Fruit fly (Drosophila melanogaster) whole organism, embryonic: ENCODE results near the gene Obp99a.

ENCODE experiments used
- B-H2 ChIP-seq: fragments of 200-800 bp; sonication (Bioruptor generic); optimal IDR thresholded peaks from 2 replicates; lab custom pipeline; 2018; ENCODE audit warnings: missing biosample characterization, mild to moderate bottlenecking, missing genetic modification characterization
- Bdp1 ChIP-seq: fragments of 200-800 bp; sonication (Bioruptor generic); optimal IDR thresholded peaks from 3 replicates; lab custom pipeline; 2016; ENCODE audit warnings: missing biosample characterization, missing genetic modification characterization
- CG10366 ChIP-seq: fragments of 200-800 bp; sonication (Bioruptor generic); IDR thresholded peaks from 2 replicates; pipeline ENCODE4 v1.3.6; 2022; ENCODE audit warnings: missing biosample characterization, missing genetic modification characterization
- CG11085 ChIP-seq: fragments of 200-800 bp; sonication (Bioruptor generic); IDR thresholded peaks from 2 replicates; pipeline ENCODE4 v1.3.6; 2022; ENCODE audit warnings: missing biosample characterization, missing genetic modification characterization
- CG11560 ChIP-seq: fragments of 200-800 bp; sonication (Bioruptor generic); IDR thresholded peaks from 3 replicates; pipeline ENCODE4 v1.3.6; 2022; ENCODE audit warnings: missing biosample characterization, missing genetic modification characterization
- CG11696 ChIP-seq: fragments of 200-800 bp; sonication (Bioruptor generic); IDR thresholded peaks from 2 replicates; pipeline ENCODE4 v1.3.6; 2022; ENCODE audit warnings: missing biosample characterization, missing genetic modification characterization
- CG15479 ChIP-seq: fragments of 200-800 bp; sonication (Bioruptor generic); optimal IDR thresholded peaks from 3 replicates; lab custom pipeline; 2019; ENCODE audit warnings: missing biosample characterization, mild to moderate bottlenecking, missing genetic modification characterization, moderate library complexity
- CG16815 ChIP-seq: fragments of 200-800 bp; sonication (Bioruptor generic); optimal IDR thresholded peaks from 3 replicates; lab custom pipeline; 2017; ENCODE audit warnings: missing biosample characterization, mild to moderate bottlenecking, missing genetic modification characterization
- CG16863 ChIP-seq: fragments of 200-800 bp; sonication (Bioruptor generic); optimal IDR thresholded peaks from 3 replicates; lab custom pipeline; 2016; ENCODE audit warnings: missing biosample characterization, missing genetic modification characterization
- CG17568 ChIP-seq: fragments of 200-800 bp; sonication (Bioruptor generic); optimal IDR thresholded peaks from 2 replicates; lab custom pipeline; 2018; ENCODE audit warnings: missing biosample characterization, mild to moderate bottlenecking, missing genetic modification characterization, moderate library complexity
- CG31365 ChIP-seq: fragments of 200-800 bp; sonication (Bioruptor generic); optimal IDR thresholded peaks from 2 replicates; lab custom pipeline; 2018; ENCODE audit warnings: missing biosample characterization, mild to moderate bottlenecking, missing genetic modification characterization
- CG4707 ChIP-seq: fragments of 200-800 bp; sonication (Bioruptor generic); optimal IDR thresholded peaks from 2 replicates; lab custom pipeline; 2018; ENCODE audit warnings: missing biosample characterization, mild to moderate bottlenecking, missing genetic modification characterization, moderate library complexity
- CG4730 ChIP-seq: fragments of 200-800 bp; sonication (Bioruptor generic); IDR thresholded peaks from 2 replicates; pipeline ENCODE4 v1.3.6; 2022; ENCODE audit warnings: missing biosample characterization, missing genetic modification characterization
- CG6683 ChIP-seq: fragments of 200-800 bp; sonication (Bioruptor generic); optimal IDR thresholded peaks from 2 replicates; lab custom pipeline; 2017; ENCODE audit warnings: missing biosample characterization, mild to moderate bottlenecking, missing genetic modification characterization, missing genetic modification reagents
- CG7839 ChIP-seq: fragments of 200-800 bp; sonication (Bioruptor generic); optimal IDR thresholded peaks from 3 replicates; lab custom pipeline; 2018; ENCODE audit warnings: missing biosample characterization, mild to moderate bottlenecking, missing genetic modification characterization, moderate library complexity
- CG8388 ChIP-seq: fragments of 200-800 bp; sonication (Bioruptor generic); optimal IDR thresholded peaks from 2 replicates; lab custom pipeline; 2019; ENCODE audit warnings: missing biosample characterization, mild to moderate bottlenecking, missing genetic modification characterization, moderate library complexity
- CG8944 ChIP-seq: fragments of 200-800 bp; sonication (Bioruptor generic); optimal IDR thresholded peaks from 3 replicates; lab custom pipeline; 2016; ENCODE audit warnings: missing biosample characterization, missing genetic modification characterization
- CG9727 ChIP-seq: fragments of 200-800 bp; sonication (Bioruptor generic); optimal IDR thresholded peaks from 3 replicates; lab custom pipeline; 2017; ENCODE audit warnings: missing biosample characterization, mild to moderate bottlenecking, missing genetic modification characterization
- CG9817 ChIP-seq: fragments of 200-800 bp; sonication (Bioruptor generic); optimal IDR thresholded peaks from 2 replicates; lab custom pipeline; 2018; ENCODE audit warnings: missing biosample characterization, mild to moderate bottlenecking, missing genetic modification characterization, moderate library complexity
- CG9932 ChIP-seq: fragments of 200-800 bp; sonication (Bioruptor generic); IDR thresholded peaks from 2 replicates; pipeline ENCODE4 v1.3.6; 2022; ENCODE audit warnings: missing biosample characterization, missing genetic modification characterization
- Camta ChIP-seq: fragments of 200-800 bp; sonication (Bioruptor generic); optimal IDR thresholded peaks from 2 replicates; lab custom pipeline; 2016; ENCODE audit warnings: missing biosample characterization, missing genetic modification characterization
- CoRest ChIP-seq: fragments of 200-800 bp; sonication (Bioruptor generic); optimal IDR thresholded peaks from 3 replicates; lab custom pipeline; 2018; ENCODE audit warnings: missing biosample characterization, mild to moderate bottlenecking, missing genetic modification characterization, moderate library complexity
- D19A ChIP-seq: fragments of 200-800 bp; optimal IDR thresholded peaks from 3 replicates; lab custom pipeline; 2019; ENCODE audit warnings: missing biosample characterization, mild to moderate bottlenecking, missing genetic modification characterization, moderate library complexity
- Dad ChIP-seq: fragments of 200-800 bp; sonication (Bioruptor generic); optimal IDR thresholded peaks from 3 replicates; lab custom pipeline; 2016; ENCODE audit warnings: missing biosample characterization, missing genetic modification characterization
- Hand ChIP-seq: fragments of 200-800 bp; sonication (Bioruptor generic); optimal IDR thresholded peaks from 2 replicates; lab custom pipeline; 2017; ENCODE audit warnings: mild to moderate bottlenecking, missing biosample characterization, missing genetic modification reagents, missing genetic modification characterization
- Mad ChIP-seq: fragments of 200-800 bp; sonication (Bioruptor generic); optimal IDR thresholded peaks from 2 replicates; lab custom pipeline; 2016; ENCODE audit warnings: missing biosample characterization, missing genetic modification characterization
- Max ChIP-seq: fragments of 200-800 bp; sonication (Bioruptor generic); optimal IDR thresholded peaks from 2 replicates; lab custom pipeline; 2016; ENCODE audit warnings: missing biosample characterization, mild to moderate bottlenecking, missing genetic modification characterization
- Mes4 ChIP-seq: fragments of 200-800 bp; sonication (Bioruptor generic); optimal IDR thresholded peaks from 2 replicates; lab custom pipeline; 2016; ENCODE audit warnings: missing biosample characterization, missing genetic modification characterization
- Neu2 ChIP-seq: fragments of 200-800 bp; sonication (Bioruptor generic); optimal IDR thresholded peaks from 3 replicates; lab custom pipeline; 2016; ENCODE audit warnings: missing biosample characterization, missing genetic modification characterization, borderline replicate concordance
- NfI ChIP-seq: fragments of 200-800 bp; sonication (Bioruptor generic); optimal IDR thresholded peaks from 3 replicates; lab custom pipeline; 2018; ENCODE audit warnings: missing biosample characterization, mild to moderate bottlenecking, missing genetic modification characterization, moderate library complexity
- Opbp ChIP-seq: fragments of 200-800 bp; sonication (Bioruptor generic); IDR thresholded peaks from 3 replicates; pipeline ENCODE4 v1.3.6; 2022; ENCODE audit warnings: missing biosample characterization, missing genetic modification characterization; ENCODE audit not compliant: partially characterized antibody
- Scr ChIP-seq: fragments of 200-800 bp; sonication (Bioruptor generic); IDR thresholded peaks from 2 replicates; pipeline ENCODE4 v1.3.6; 2022; ENCODE audit warnings: missing biosample characterization, missing genetic modification characterization; ENCODE audit not compliant: partially characterized antibody
- Sox102F ChIP-seq: fragments of 200-800 bp; sonication (Bioruptor generic); optimal IDR thresholded peaks from 2 replicates; lab custom pipeline; 2018; ENCODE audit warnings: missing biosample characterization, mild to moderate bottlenecking, missing genetic modification characterization, moderate library complexity
- Usf ChIP-seq: fragments of 200-800 bp; sonication (Bioruptor generic); optimal IDR thresholded peaks from 2 replicates; lab custom pipeline; 2017; ENCODE audit warnings: missing genotype, missing biosample characterization, missing genetic modification characterization
- dm ChIP-seq: fragments of 200-800 bp; sonication (Bioruptor generic); optimal IDR thresholded peaks from 3 replicates; lab custom pipeline; 2016; ENCODE audit warnings: missing biosample characterization, missing genetic modification characterization
- dmrt99B ChIP-seq: fragments of 200-800 bp; sonication (Bioruptor generic); optimal IDR thresholded peaks from 2 replicates; lab custom pipeline; 2018; ENCODE audit warnings: missing biosample characterization, mild to moderate bottlenecking, missing genetic modification characterization, moderate library complexity
- ewg ChIP-seq: fragments of 200-800 bp; sonication (Bioruptor generic); optimal IDR thresholded peaks from 3 replicates; lab custom pipeline; 2017; ENCODE audit warnings: mild to moderate bottlenecking, missing biosample characterization, missing genetic modification reagents, missing genetic modification characterization
- exex ChIP-seq: fragments of 200-800 bp; sonication (Bioruptor generic); optimal IDR thresholded peaks from 4 replicates; lab custom pipeline; 2018; ENCODE audit warnings: missing biosample characterization, mild to moderate bottlenecking, missing genetic modification characterization, moderate library complexity
- gce ChIP-seq: fragments of 200-800 bp; sonication (Bioruptor generic); IDR thresholded peaks from 3 replicates; pipeline ENCODE4 v1.3.6; 2022; ENCODE audit warnings: missing biosample characterization, missing genetic modification characterization
- gcm ChIP-seq: fragments of 200-800 bp; sonication (Bioruptor generic); optimal IDR thresholded peaks from 2 replicates; lab custom pipeline; 2019; ENCODE audit warnings: missing biosample characterization, mild to moderate bottlenecking, missing genetic modification characterization, moderate library complexity
- hb ChIP-seq: fragments of 200-800 bp; sonication (Bioruptor generic); IDR thresholded peaks from 3 replicates; pipeline ENCODE4 v1.3.6; 2022; ENCODE audit warnings: missing biosample characterization, missing genetic modification characterization; ENCODE audit not compliant: partially characterized antibody
- ind ChIP-seq: fragments of 200-800 bp; sonication (Bioruptor generic); optimal IDR thresholded peaks from 3 replicates; lab custom pipeline; 2016; ENCODE audit warnings: missing biosample characterization, missing genetic modification characterization
- jigr1 ChIP-seq: fragments of 200-800 bp; sonication (Bioruptor generic); IDR thresholded peaks from 3 replicates; pipeline ENCODE4 v1.3.6; 2022; ENCODE audit warnings: missing biosample characterization, missing genetic modification characterization
- nerfin-1 ChIP-seq: fragments of 200-800 bp; sonication (Bioruptor generic); optimal IDR thresholded peaks from 3 replicates; lab custom pipeline; 2019; ENCODE audit warnings: missing biosample characterization, mild to moderate bottlenecking, missing genetic modification characterization, moderate library complexity
- odd ChIP-seq: fragments of 200-800 bp; sonication (Bioruptor generic); optimal IDR thresholded peaks from 2 replicates; lab custom pipeline; 2017; ENCODE audit warnings: missing biosample characterization, mild to moderate bottlenecking, missing genetic modification characterization
- row ChIP-seq: fragments of 200-800 bp; sonication (Bioruptor generic); IDR thresholded peaks from 3 replicates; pipeline ENCODE4 v1.3.6; 2022; ENCODE audit warnings: missing biosample characterization, missing genetic modification characterization
- stwl ChIP-seq: fragments of 200-800 bp; sonication (Bioruptor generic); optimal IDR thresholded peaks from 3 replicates; lab custom pipeline; 2018; ENCODE audit warnings: missing biosample characterization, mild to moderate bottlenecking, missing genetic modification characterization, moderate library complexity
- tll ChIP-seq, 2 experiments: fragments of 200-800 bp in 1 of 2; fragments of >200 bp in 1 of 2; sonication (Bioruptor generic) in 1 of 2; optimal IDR thresholded peaks; 2 replicates each; lab custom pipeline; 2017 to 2019; ENCODE audit warnings: missing biosample characterization in 2 of 2, missing genetic modification characterization in 2 of 2, mild to moderate bottlenecking in 1 of 2, moderate library complexity in 1 of 2
- unpg ChIP-seq: fragments of 200-800 bp; sonication (Bioruptor generic); optimal IDR thresholded peaks from 3 replicates; lab custom pipeline; 2018; ENCODE audit warnings: missing biosample characterization, mild to moderate bottlenecking, missing genetic modification characterization, moderate library complexity
- zfh1 ChIP-seq: fragments of 200-800 bp; sonication (Bioruptor generic); IDR thresholded peaks from 3 replicates; pipeline ENCODE4 v1.3.6; 2022; ENCODE audit warnings: missing biosample characterization, missing genetic modification characterization

Obp99a gene

DNA sequence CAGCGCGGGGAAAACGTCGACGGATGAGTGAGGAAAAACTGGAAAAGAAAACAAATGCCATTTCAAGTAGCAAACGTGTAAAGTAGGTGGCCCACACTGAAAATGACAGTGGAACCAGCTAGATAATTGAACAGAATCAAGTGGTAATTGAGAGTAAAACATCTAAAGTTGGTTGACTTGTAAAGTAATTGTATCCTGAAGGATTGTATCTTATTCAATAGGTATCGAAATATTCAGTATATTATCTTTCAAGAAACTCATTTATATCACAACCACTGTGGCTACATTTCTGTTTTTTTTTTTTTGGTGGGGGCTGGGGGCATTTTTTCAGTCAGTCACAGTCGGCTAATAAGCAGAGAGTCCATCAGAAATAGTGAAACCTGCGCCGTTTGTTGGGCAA is 27.8 kb downstream of the Obp99a start (continued):
- no peak for TF ChIP-seq ewg (GFP tag; lab: Kevin White, UChicago)
- TF ChIP-seq CG9817 (tag; lab: Kevin White, UChicago) = no peak
- TF ChIP-seq NfI (GFP tag; lab: Kevin White, UChicago) = no peak
- no peak for TF ChIP-seq Bdp1 (GFP tag; lab: Kevin White, UChicago)
- TF ChIP-seq Mad (GFP tag; lab: Kevin White, UChicago) = no peak
- no peak for TF ChIP-seq CG16815 (GFP tag; lab: Kevin White, UChicago)
- TF ChIP-seq jigr1 (GFP tag; lab: Robert Waterston, UW) = no peak
- no peak for TF ChIP-seq Usf (GFP tag; lab: Kevin White, UChicago)
- no peak for TF ChIP-seq nerfin-1
- TF ChIP-seq CG7839 (tag; lab: Kevin White, UChicago) = no peak
- no peak for TF ChIP-seq CG17568 (GFP tag; lab: Kevin White, UChicago)
- no peak for TF ChIP-seq CG31365 (tag; lab: Kevin White, UChicago)
- peak; percentile 43; the same call in 2 of the 3 replicates for TF ChIP-seq row (GFP tag; lab: Robert Waterston, UW)
- TF ChIP-seq hb (GFP tag; lab: Robert Waterston, UW) = no peak
- TF ChIP-seq D19A (tag; lab: Kevin White, UChicago) = peak; percentile 1
- TF ChIP-seq CG11560 (tag; lab: Robert Waterston, UW) = no peak
- TF ChIP-seq CG11696 = 0 out of 2 replicates have a peak, but pooled peaks have one; percentile 36
- peak; percentile 67 for TF ChIP-seq unpg (GFP tag; lab: Kevin White, UChicago)
- no peak for TF ChIP-seq CG11085 (GFP tag; lab: Robert Waterston, UW)
- TF ChIP-seq CoRest (tag; lab: Kevin White, UChicago) = no peak
- TF ChIP-seq Neu2 (GFP tag; lab: Kevin White, UChicago) = no peak
- TF ChIP-seq Dad = no peak
- no peak for TF ChIP-seq Mes4 (GFP tag; lab: Kevin White, UChicago)
- no peak for TF ChIP-seq gce
- TF ChIP-seq Hand = no peak
- TF ChIP-seq Sox102F (GFP tag; lab: Kevin White, UChicago) = peak; percentile 34
- TF ChIP-seq CG4730 (GFP tag; lab: Robert Waterston, UW) = no peak
- TF ChIP-seq CG8388 (GFP tag; lab: Kevin White, UChicago) = peak; percentile 49
- TF ChIP-seq CG10366 (GFP tag; lab: Robert Waterston, UW) = peak; percentile 35; the same call in 1 of the 2 replicates
- no peak for TF ChIP-seq CG4707
- peak; percentile 72 for TF ChIP-seq zfh1
- TF ChIP-seq ind (GFP tag; lab: Kevin White, UChicago) = no peak
- no peak for TF ChIP-seq Max (GFP tag; lab: Kevin White, UChicago)
- TF ChIP-seq Opbp (GFP tag; lab: Robert Waterston, UW) = no peak
- TF ChIP-seq CG15479 (GFP tag; lab: Kevin White, UChicago) = no peak
- no peak for TF ChIP-seq Scr (GFP tag; lab: Robert Waterston, UW)
- TF ChIP-seq CG9727 (GFP tag; lab: Kevin White, UChicago) = peak; percentile 25
- TF ChIP-seq dm = no peak
- TF ChIP-seq dmrt99B (tag; lab: Kevin White, UChicago) = peak; percentile 62
- peak; percentile 4 for TF ChIP-seq gcm (GFP tag; lab: Kevin White, UChicago)
- TF ChIP-seq CG9932 = no peak
- TF ChIP-seq CG16863 (GFP tag; lab: Kevin White, UChicago) = peak; percentile 2
- peak; percentile 46 for TF ChIP-seq Camta (GFP tag; lab: Kevin White, UChicago)
- no peak for TF ChIP-seq exex
- no peak for TF ChIP-seq CG6683 (GFP tag; lab: Kevin White, UChicago)
- TF ChIP-seq CG8944 (GFP tag; lab: Kevin White, UChicago) = no peak
- no peak for TF ChIP-seq odd (GFP tag; lab: Kevin White, UChicago)
- TF ChIP-seq stwl (tag; lab: Kevin White, UChicago) = no peak
- no peak for TF ChIP-seq tll (GFP tag; optimal IDR thresholded peaks at IDR 0.05; lab: Kevin White, UChicago)
- TF ChIP-seq B-H2 (GFP tag; lab: Kevin White, UChicago) = no peak
